Worm (Caenorhabditis elegans) whole organism, L4 larva: ENCODE data around the gene C18H7.6.

Source experiments
- T26A8.4 ChIP-seq: fragments of 200-800 bp; sonication (Bioruptor generic); IDR thresholded peaks from 2 replicates; pipeline ENCODE4 v1.3.6; 2022; ENCODE audit warnings: missing genetic modification characterization, missing compliant biosample characterization
- ZK337.2 ChIP-seq: fragments of 200-800 bp; sonication (Bioruptor generic); IDR thresholded peaks from 2 replicates; pipeline ENCODE4 v1.3.6; 2022; ENCODE audit warnings: missing genetic modification reagents, missing genetic modification characterization, missing compliant biosample characterization
- ceh-20 ChIP-seq: fragments of 200-800 bp; sonication (Bioruptor generic); IDR thresholded peaks from 2 replicates; pipeline ENCODE4 v1.3.6; 2022; ENCODE audit warnings: missing genetic modification reagents, missing genetic modification characterization, missing compliant biosample characterization
- ceh-32 ChIP-seq: sonication (generic microtip); optimal IDR thresholded peaks from 2 replicates; lab custom pipeline; 2016; ENCODE audit warnings: mild to moderate bottlenecking, missing genetic modification characterization, missing compliant biosample characterization; ENCODE audit not compliant: poor library complexity
- ces-1 ChIP-seq: fragments of 150-350 bp; sonication (generic microtip); optimal IDR thresholded peaks from 4 replicates; lab custom pipeline; 2014; ENCODE audit warnings: missing biosample characterization, missing genetic modification reagents, missing genetic modification characterization
- ctbp-1 ChIP-seq: fragments of 200-800 bp; sonication (Bioruptor generic); IDR thresholded peaks from 2 replicates; pipeline ENCODE4 v1.3.6; 2022; ENCODE audit warnings: missing genetic modification reagents, missing genetic modification characterization, missing compliant biosample characterization
- daf-12 ChIP-seq: fragments of 150-350 bp; optimal IDR thresholded peaks from 2 replicates; lab custom pipeline; 2014; ENCODE audit warnings: missing biosample characterization, missing genetic modification reagents, missing genetic modification characterization
- daf-16 ChIP-seq, 3 experiments: sonication (generic microtip); optimal IDR thresholded peaks; 2 replicates each; lab custom pipeline; 2016 to 2017; ENCODE audit warnings: missing genetic modification characterization in 3 of 3, missing genetic modification reagents in 3 of 3, mild to moderate bottlenecking in 2 of 3, missing compliant biosample characterization in 2 of 3, missing biosample characterization in 1 of 3, moderate library complexity in 1 of 3
- daf-8 ChIP-seq: fragments of 200-800 bp; sonication (Bioruptor generic); IDR thresholded peaks from 2 replicates; pipeline ENCODE4 v1.3.6; 2022; ENCODE audit warnings: missing genetic modification characterization, missing compliant biosample characterization
- dmd-6 ChIP-seq: fragments of 200-800 bp; sonication (Bioruptor generic); IDR thresholded peaks from 2 replicates; pipeline ENCODE4 v1.3.6; 2022; ENCODE audit warnings: missing genetic modification reagents, missing genetic modification characterization, missing compliant biosample characterization
- dmd-8 ChIP-seq: fragments of 200-800 bp; sonication (Bioruptor generic); IDR thresholded peaks from 2 replicates; pipeline ENCODE4 v1.3.6; 2022; ENCODE audit warnings: missing genetic modification characterization, missing compliant biosample characterization
- dpl-1 ChIP-seq: fragments of 150-350 bp; optimal IDR thresholded peaks from 2 replicates; lab custom pipeline; 2014; ENCODE audit warnings: missing biosample characterization, missing genetic modification reagents, missing genetic modification characterization
- dve-1 ChIP-seq: sonication (generic microtip); optimal IDR thresholded peaks from 2 replicates; lab custom pipeline; 2017; ENCODE audit warnings: antibody characterized with exemption, mild to moderate bottlenecking, missing genetic modification characterization, missing compliant biosample characterization; ENCODE audit not compliant: insufficient read depth
- egl-27 ChIP-seq: sonication (generic microtip); optimal IDR thresholded peaks from 3 replicates; lab custom pipeline; 2017; ENCODE audit warnings: missing biosample characterization, missing genetic modification reagents, missing genetic modification characterization
- hmg-1.1 ChIP-seq: fragments of 200-800 bp; sonication (Bioruptor generic); IDR thresholded peaks from 2 replicates; pipeline ENCODE4 v1.3.6; 2022; ENCODE audit warnings: missing genetic modification reagents, missing genetic modification characterization, missing compliant biosample characterization
- lin-1 ChIP-seq: fragments of 200-800 bp; sonication (Bioruptor generic); IDR thresholded peaks from 2 replicates; pipeline ENCODE4 v1.3.6; 2022; ENCODE audit warnings: missing genetic modification reagents, missing genetic modification characterization, missing compliant biosample characterization
- lir-3 ChIP-seq: sonication (generic microtip); optimal IDR thresholded peaks from 2 replicates; lab custom pipeline; 2016; ENCODE audit warnings: mild to moderate bottlenecking, missing genetic modification characterization, missing compliant biosample characterization
- lsy-2 ChIP-seq, 2 experiments: fragments of 150-350 bp in 1 of 2; sonication (generic microtip) in 1 of 2; optimal IDR thresholded peaks; 2 replicates each; lab custom pipeline; 2014 to 2017; ENCODE audit warnings: missing biosample characterization in 2 of 2, missing genetic modification characterization in 2 of 2
- mxl-3 ChIP-seq: fragments of 200-800 bp; sonication (Bioruptor generic); optimal IDR thresholded peaks from 2 replicates; lab custom pipeline; 2018; ENCODE audit warnings: mild to moderate bottlenecking, missing genetic modification characterization, missing compliant biosample characterization
- nhr-10 ChIP-seq: fragments of 150-350 bp; optimal IDR thresholded peaks from 2 replicates; lab custom pipeline; 2014; ENCODE audit warnings: missing biosample characterization, missing genetic modification characterization
- nhr-42 ChIP-seq: fragments of 200-800 bp; sonication (Bioruptor generic); IDR thresholded peaks from 2 replicates; pipeline ENCODE4 v1.3.6; 2022; ENCODE audit warnings: missing genetic modification characterization, missing compliant biosample characterization
- nhr-48 ChIP-seq: sonication (generic microtip); optimal IDR thresholded peaks from 2 replicates; lab custom pipeline; 2016; ENCODE audit warnings: mild to moderate bottlenecking, missing genetic modification characterization, missing compliant biosample characterization
- nhr-6 ChIP-seq: fragments of 150-350 bp; optimal IDR thresholded peaks from 2 replicates; lab custom pipeline; 2014; ENCODE audit warnings: missing biosample characterization, missing genetic modification characterization
- pqm-1 ChIP-seq: sonication (generic microtip); optimal IDR thresholded peaks from 2 replicates; lab custom pipeline; 2017; ENCODE audit warnings: missing biosample characterization, missing genetic modification characterization
- set-16 ChIP-seq: fragments of 200-800 bp; sonication (Bioruptor generic); IDR thresholded peaks from 2 replicates; pipeline ENCODE4 v1.3.6; 2022; ENCODE audit warnings: missing genetic modification reagents, missing genetic modification characterization, missing compliant biosample characterization
- skn-1 ChIP-seq: fragments of 150-350 bp; optimal IDR thresholded peaks from 2 replicates; lab custom pipeline; 2014; ENCODE audit warnings: missing biosample characterization, missing genetic modification characterization
- spr-1 ChIP-seq: sonication (generic microtip); optimal IDR thresholded peaks from 2 replicates; lab custom pipeline; 2016; ENCODE audit warnings: mild to moderate bottlenecking, missing genetic modification characterization, missing compliant biosample characterization
- tra-1 ChIP-seq: fragments of 200-800 bp; sonication (Bioruptor generic); IDR thresholded peaks from 2 replicates; pipeline ENCODE4 v1.3.6; 2022; ENCODE audit warnings: missing genetic modification reagents, missing genetic modification characterization, missing compliant biosample characterization
- unc-62 ChIP-seq, 3 experiments: fragments of 150-350 bp in 1 of 3; sonication (generic microtip); optimal IDR thresholded peaks in 2 of 3; peaks in 1 of 3; 1 replicate in 1 of 3; 2 replicates in 2 of 3; lab custom pipeline; 2014 to 2017; ENCODE audit warnings: missing biosample characterization in 3 of 3, missing genetic modification characterization in 3 of 3, missing genetic modification reagents in 3 of 3, missing genotype in 1 of 3
- zfp-2 ChIP-seq: sonication (generic microtip); optimal IDR thresholded peaks from 2 replicates; lab custom pipeline; 2016; ENCODE audit warnings: mild to moderate bottlenecking, missing genetic modification characterization, missing compliant biosample characterization
- zip-2 ChIP-seq: fragments of 150-350 bp; optimal IDR thresholded peaks from 2 replicates; lab custom pipeline; 2014; ENCODE audit warnings: missing biosample characterization, missing genetic modification characterization

The C18H7.6 gene

DNA sequence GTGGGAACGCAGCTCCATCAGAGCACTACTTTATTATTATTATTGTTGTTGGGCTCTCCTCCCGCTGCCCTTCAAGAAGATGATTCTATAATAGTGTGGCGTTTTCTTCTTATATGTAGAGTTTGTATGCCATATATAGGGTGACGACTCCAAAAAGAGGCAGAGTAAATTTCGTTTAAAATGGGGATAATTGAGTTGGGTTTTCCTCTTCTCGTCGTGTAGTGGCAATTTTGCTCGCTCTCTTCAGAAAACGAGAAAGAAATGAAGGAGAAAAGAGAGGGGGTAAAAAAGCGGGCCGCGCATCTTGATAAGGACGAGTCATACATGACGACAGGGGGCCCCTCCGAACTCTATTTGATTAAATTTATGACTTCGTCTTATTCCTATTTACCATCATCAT lies 28.9 kb downstream of the C18H7.6 start:
- TF ChIP-seq daf-12: no peak
- peak; percentile 72 for TF ChIP-seq ces-1 (GFP tag; lab: Kevin White, UChicago)
- TF ChIP-seq ctbp-1: 0 out of 2 replicates have a peak, but pooled peaks have one; percentile 23

ce11 chrIV:560780-561179 lies 31.5 kb downstream of the C18H7.6 start:
- TF ChIP-seq ceh-32 (tag; lab: Kevin White, UChicago): no peak
- TF ChIP-seq unc-62 (GFP tag; optimal IDR thresholded peaks at IDR 0.05 in 1 of 2; lab: Kevin White, UChicago): peak in 1 of 2 experiments; percentile 83
- no peak for TF ChIP-seq unc-62 (tag; optimal IDR thresholded peaks at IDR 0.05; lab: Kevin White, UChicago)
- TF ChIP-seq, all 104 proteins: peak for 1

DNA sequence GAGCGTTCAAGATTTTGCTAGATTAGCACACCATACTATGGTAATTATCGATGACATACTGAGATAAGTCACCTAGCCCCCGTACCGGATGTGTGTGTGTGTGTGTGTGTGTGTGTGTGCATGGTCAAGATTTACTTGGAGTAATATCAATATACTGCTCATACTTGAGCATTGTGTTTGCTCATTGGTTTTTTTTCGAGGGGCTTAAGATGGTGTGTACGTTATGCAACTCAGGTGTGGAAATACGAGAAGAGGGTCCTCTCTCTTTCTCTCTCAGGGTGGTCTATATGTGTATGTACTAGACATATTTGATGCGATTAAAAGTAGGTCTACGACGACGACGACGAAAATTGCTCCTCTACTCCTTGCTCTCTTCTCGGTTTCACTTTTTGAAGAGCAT lies 32.0 kb downstream of the C18H7.6 start:
- TF ChIP-seq zfp-2 (tag; lab: Kevin White, UChicago) (no peak), unc-62 (GFP tag; optimal IDR thresholded peaks at IDR 0.05 in 1 of 2; lab: Kevin White, UChicago) (peak in 1 of 2 experiments; percentile 76), unc-62 (tag; optimal IDR thresholded peaks at IDR 0.05; lab: Kevin White, UChicago) (no peak)

ce11 chrIV:558735-559284 lies 33.5 kb downstream of the C18H7.6 start, which contains the start of gene efn-4:
efn-4 (plus strand) TSS chrIV:559234.
- TF ChIP-seq zip-2 (no peak), set-16 (GFP tag; lab: Robert Waterston, UW) (peak; percentile 69)

- TF ChIP-seq ZK337.2 (no peak), unc-62 (GFP tag; optimal IDR thresholded peaks at IDR 0.05 in 1 of 2; lab: Kevin White, UChicago) (peak in 1 of 2 experiments; percentile 23), unc-62 (tag; optimal IDR thresholded peaks at IDR 0.05; lab: Kevin White, UChicago) (no peak)
These were observed 38.3 kb downstream of the C18H7.6 start for ce11 chrIV:554005-554404.

DNA sequence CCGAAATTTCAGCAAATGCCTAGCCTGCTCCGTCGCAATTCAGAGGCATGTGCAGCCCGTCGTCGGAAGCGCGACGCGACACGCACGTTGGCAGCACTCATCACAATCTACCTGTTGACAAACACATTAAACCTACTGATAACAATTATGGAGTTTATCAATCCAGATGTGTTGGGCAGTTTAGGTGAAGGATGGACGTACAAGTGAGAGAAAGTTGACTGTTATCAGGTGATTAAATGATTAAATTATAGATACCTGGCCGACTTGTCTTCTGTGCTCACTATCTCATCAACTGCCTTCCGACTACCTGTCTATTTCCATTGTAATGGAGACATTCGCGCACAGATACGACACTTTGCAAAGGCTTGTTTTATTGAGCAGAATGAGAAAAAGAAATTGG lies 40.4 kb downstream of the C18H7.6 start:
- TF ChIP-seq unc-62 (GFP tag; optimal IDR thresholded peaks at IDR 0.05 in 1 of 2; lab: Kevin White, UChicago) (peak in 1 of 2 experiments; percentile 31), unc-62 (tag; optimal IDR thresholded peaks at IDR 0.05; lab: Kevin White, UChicago) (no peak), tra-1 (GFP tag; lab: Robert Waterston, UW) (peak; percentile 91), dpl-1 (GFP tag; lab: Kevin White, UChicago) (no peak), nhr-48 (tag; lab: Kevin White, UChicago) (peak; percentile 32), egl-27 (tag; lab: Kevin White, UChicago) (no peak), dmd-6 (GFP tag; lab: Robert Waterston, UW) (peak; percentile 91), pqm-1 (tag; lab: Kevin White, UChicago) (peak; percentile 59), daf-16 (GFP tag; optimal IDR thresholded peaks at IDR 0.05; lab: Kevin White, UChicago) (peak in 1 of 2 experiments; percentile 70), daf-16 (tag; optimal IDR thresholded peaks at IDR 0.05; lab: Kevin White, UChicago) (peak; percentile 83), lin-1 (GFP tag; lab: Robert Waterston, UW) (peak; percentile 90), T26A8.4 (no peak), mxl-3 (peak; percentile 46), ceh-20 (0 out of 2 replicates have a peak, but pooled peaks have one; percentile 40)

DNA sequence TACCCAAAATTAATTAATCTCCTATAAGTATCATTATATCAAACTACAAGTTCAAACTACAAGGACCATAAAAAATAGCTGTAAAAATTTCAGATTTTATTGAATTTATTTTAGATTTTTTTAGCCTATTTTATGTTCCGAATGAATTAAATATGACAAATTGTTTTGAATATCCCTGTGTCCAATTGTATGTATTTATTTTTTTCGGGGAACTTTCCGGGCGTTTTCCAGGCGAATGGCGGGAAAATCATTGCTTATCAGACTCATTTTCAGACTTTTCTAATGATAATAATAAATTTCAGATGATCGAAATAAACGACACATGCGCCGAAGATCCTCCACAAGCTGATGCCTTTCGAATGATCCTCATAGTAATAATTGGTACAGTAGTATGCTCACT lies 44.3 kb downstream of the C18H7.6 start, which contains the start of gene F56A11.4:
Gene F56A11.4 (plus strand): TSS at position 301 of the 400 bp plus-strand sequence.
- TF ChIP-seq skn-1 (tag; lab: Kevin White, UChicago) (no peak), spr-1 (tag; lab: Kevin White, UChicago) (no peak), nhr-10 (no peak), T26A8.4 (no peak), dve-1 (tag; lab: Kevin White, UChicago) (no peak), hmg-1.1 (GFP tag; lab: Robert Waterston, UW) (no peak), lir-3 (tag; lab: Kevin White, UChicago) (no peak), daf-8 (GFP tag; lab: Robert Waterston, UW) (no peak), lsy-2 (tag; optimal IDR thresholded peaks at IDR 0.05; lab: Kevin White, UChicago) (no peak), nhr-42 (GFP tag; lab: Robert Waterston, UW) (no peak), dmd-8 (no peak), nhr-6 (tag; lab: Kevin White, UChicago) (no peak), daf-12 (no peak)
